Worm (Caenorhabditis elegans): ENCODE measurements around the gene F21C10.1.

ce11 chrV:9128562-9128961 is 3.6 kb upstream of the F21C10.1 start:
- TF ChIP-seq aly-2 (tag; optimal IDR thresholded peaks at IDR 0.05) (no peak), unc-62 (GFP tag; optimal IDR thresholded peaks at IDR 0.05) (no peak), nhr-11 (tag; optimal IDR thresholded peaks at IDR 0.05) (no peak), zag-1 (tag; optimal IDR thresholded peaks at IDR 0.05) (peak; percentile 56)

Measured in whole organism, L2 larva.